Worm (Caenorhabditis elegans): ENCODE data around the gene T28H10.1.

DNA sequence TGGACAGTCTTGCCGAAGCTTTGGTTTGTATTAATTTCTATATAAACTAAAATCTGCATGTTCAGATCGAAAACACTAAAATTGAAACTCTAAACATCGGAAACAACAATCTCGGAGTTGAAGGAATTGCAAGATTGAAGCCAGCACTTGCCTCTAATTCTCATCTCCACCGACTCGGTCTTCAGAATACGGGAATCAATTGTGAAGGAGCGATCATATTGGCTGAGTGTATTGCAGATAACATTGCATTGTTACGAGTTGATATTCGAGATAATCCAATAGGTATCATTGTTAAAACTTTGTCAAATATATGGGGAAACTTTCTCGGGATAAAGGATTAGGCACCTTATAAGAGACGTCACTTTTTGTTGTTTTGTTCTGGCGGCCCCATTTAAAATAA, 33.3 kb upstream of the T28H10.1 start:
- TF ChIP-seq ceh-22 (tag; optimal IDR thresholded peaks at IDR 0.05), result no peak
- TF ChIP-seq nfya-1 (tag; optimal IDR thresholded peaks at IDR 0.05), result no peak
- no peak for TF ChIP-seq ceh-19 (GFP tag; optimal IDR thresholded peaks at IDR 0.05)
- TF ChIP-seq ceh-14 (tag; optimal IDR thresholded peaks at IDR 0.05), result no peak
- no peak for TF ChIP-seq pqm-1 (tag; optimal IDR thresholded peaks at IDR 0.05)
- TF ChIP-seq K09A11.1 (tag; optimal IDR thresholded peaks at IDR 0.05; ENCODE audit: insufficient read depth), result no peak
- TF ChIP-seq nhr-11 (tag; optimal IDR thresholded peaks at IDR 0.05), result no peak
- no peak for TF ChIP-seq unc-3 (GFP tag; conservative IDR thresholded peaks at IDR 0.05)
- TF ChIP-seq unc-3 (tag; optimal IDR thresholded peaks at IDR 0.05), result no peak
- TF ChIP-seq K02D7.2 (tag; optimal IDR thresholded peaks at IDR 0.05), result no peak
